Fruit fly (Drosophila melanogaster) ovary, adult (tissue): Measurements from ENCODE around the gene Septin4.

ENCODE experiments used
- CG17801 ChIP-seq: fragments of 200-800 bp; optimal IDR thresholded peaks from 2 replicates; lab custom pipeline; 2019; ENCODE audit warnings: missing biosample characterization, mild to moderate bottlenecking, missing genetic modification characterization, moderate library complexity; ENCODE audit not compliant: partially characterized antibody

Septin4 gene

DNA sequence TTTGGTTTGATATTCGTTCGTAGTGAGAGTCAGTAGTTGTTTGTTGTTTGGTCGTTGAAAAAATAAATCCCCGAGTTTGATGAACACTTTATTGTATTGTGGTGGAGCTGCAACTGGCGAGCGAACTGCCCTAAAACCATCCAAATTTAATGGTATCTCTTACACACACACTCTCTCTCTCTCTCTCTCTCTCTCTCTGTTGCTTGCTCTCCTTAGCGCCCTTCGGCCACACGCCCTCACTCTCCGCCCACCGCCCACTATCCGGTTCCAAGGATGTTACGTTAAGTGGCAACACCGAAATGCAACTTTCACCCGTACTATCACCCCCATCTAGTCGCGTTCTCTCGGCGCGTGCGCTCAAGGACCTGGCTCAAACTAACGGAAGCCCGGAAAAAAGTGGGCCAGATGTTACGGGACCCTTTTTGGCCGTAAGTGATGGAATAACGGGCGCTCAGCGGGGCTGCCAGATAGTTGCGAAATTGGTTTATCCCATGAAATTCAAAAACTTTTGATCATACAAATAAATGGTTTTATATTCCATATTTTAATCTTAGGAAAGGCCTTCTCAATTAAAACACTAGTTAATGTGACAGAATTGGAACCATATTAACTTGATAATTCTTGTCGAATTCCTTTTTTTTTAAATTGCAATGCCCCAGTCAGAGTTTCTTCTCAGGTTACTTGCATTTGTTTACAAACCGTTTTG, 7.4 kb downstream of the Septin4 start:
- TF ChIP-seq CG17801, result no peak

DNA sequence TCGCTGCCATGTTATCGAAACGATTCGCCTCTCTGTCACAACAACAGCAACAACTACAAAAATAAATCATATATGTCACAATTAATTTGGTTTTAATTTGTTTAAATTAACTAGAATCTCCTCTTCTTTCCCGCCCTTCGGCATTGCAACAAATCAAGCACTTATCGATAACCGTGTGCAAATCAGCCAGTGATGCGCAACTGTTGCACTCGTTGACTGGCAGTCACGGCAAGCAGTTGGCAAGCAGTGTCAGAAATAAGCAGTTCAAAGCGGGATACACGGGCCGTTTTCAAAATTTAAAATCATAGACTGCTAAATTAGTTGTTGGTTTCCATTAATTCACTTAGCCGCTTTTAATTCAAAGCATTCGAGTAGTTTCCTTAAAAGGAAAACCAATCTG, 11.2 kb downstream of the Septin4 start, which contains the start of gene Axs:
Axs (minus strand) TSS at position 131 of the 400 bp plus-strand sequence.
- no peak for TF ChIP-seq CG17801

DNA sequence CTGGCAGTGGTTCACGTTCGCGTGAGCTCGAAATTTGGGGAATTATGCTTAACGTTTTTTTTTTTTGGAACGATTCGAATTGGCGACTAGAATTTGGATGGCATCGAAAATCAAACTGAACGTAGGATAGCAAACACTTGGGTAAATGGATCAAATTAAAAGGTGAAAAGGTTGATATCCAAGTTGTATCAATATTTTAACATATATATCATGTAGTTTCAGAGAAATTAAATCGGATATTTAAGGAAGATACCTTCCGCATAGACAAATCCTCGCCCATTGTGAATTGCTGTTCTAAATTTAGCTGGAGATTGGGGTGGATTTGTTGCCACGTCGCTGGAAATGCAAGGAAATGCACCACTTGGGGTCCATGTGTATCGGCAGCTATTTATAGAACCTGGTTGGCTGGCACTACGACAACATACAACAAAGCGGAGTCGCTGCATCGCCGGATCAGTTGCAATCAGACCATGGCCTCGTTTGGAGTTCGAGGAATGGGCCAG, 16.1 kb downstream of the Septin4 start, which contains the start of the genes CG13010 and sing:
CG13010 (minus strand) TSS at position 101 of the 503 bp plus-strand sequence.
sing (plus strand) TSS at position 453 of the 503 bp plus-strand sequence.
- TF ChIP-seq CG17801, result no peak

DNA sequence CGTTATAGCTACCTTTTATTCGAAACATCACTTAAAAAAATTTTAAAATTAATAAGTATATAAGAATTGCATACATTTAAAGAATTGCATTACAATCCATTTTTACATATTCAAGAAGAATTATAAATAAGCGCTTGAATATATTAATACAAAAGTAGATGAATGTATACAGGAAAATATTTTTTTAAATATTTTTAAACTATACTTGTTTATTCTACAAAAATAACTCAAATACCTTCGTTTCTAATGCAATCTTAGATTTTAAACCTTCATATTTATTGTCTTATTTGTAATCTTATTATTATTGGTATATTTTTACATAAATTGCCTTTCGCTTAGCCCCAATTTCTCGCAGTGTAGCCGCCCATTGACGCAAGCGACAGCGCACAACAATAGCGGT, 17.8 kb downstream of the Septin4 start:
- no peak for TF ChIP-seq CG17801

DNA sequence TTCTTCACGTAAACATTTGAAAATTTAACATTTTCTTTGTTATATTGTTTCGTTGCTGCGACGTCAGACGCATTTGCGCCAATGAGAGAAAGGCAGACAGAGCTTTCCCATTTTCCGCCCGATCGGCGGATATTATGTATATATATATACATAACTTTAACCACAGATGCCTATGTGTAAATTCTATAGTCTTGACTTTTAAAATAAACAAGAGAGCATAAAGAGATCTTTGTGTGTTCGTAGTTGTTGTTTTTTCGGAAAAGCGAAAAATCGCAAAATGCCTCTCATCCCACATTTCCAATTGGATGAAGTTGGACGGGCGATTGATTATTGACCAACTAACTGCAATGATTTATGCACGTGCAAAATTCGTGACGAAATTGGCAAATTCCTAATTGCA, 18.3 kb downstream of the Septin4 start, which contains the start of gene CG13012:
CG13012 (minus strand) TSS at position 101 of the 400 bp plus-strand sequence.
- TF ChIP-seq CG17801, result no peak

DNA sequence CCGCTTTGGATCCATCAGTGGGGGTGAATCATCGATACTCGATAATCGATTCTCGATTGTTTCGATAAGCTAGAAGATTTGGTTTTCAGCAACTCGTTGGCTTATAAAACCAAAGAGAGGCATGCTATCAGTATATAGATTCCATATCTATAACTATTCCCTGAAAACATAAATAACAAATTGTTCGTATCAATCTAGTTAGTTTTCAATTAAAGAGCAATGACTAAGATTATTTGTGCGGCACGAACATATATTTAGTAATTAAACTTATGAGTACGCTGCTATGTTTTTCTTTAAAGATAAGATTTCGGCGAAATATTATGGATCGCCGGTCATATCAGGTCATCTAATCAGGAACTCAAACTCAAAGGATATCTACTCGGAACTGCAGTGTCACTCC, 20.4 kb downstream of the Septin4 start:
- TF ChIP-seq CG17801, result no peak

DNA sequence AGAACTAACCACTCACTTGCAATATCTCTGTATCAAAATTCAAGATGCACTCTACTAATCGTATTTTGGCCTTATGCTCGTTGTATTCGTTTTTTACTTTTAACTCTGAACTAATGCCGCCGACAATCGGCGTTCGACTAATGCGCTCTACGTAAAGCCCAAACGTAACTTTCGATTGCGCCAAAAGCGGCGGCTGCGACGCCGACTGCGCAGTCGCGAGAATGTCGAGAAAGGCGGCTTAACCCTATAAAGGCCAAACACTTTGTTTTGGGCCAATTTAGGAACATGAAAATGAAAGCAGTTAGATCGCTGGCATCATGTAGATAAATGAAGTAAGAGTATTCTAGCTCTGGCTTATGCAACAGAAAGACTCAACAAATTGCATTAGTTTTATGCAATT, 22.1 kb downstream of the Septin4 start:
- TF ChIP-seq CG17801, result no peak

DNA sequence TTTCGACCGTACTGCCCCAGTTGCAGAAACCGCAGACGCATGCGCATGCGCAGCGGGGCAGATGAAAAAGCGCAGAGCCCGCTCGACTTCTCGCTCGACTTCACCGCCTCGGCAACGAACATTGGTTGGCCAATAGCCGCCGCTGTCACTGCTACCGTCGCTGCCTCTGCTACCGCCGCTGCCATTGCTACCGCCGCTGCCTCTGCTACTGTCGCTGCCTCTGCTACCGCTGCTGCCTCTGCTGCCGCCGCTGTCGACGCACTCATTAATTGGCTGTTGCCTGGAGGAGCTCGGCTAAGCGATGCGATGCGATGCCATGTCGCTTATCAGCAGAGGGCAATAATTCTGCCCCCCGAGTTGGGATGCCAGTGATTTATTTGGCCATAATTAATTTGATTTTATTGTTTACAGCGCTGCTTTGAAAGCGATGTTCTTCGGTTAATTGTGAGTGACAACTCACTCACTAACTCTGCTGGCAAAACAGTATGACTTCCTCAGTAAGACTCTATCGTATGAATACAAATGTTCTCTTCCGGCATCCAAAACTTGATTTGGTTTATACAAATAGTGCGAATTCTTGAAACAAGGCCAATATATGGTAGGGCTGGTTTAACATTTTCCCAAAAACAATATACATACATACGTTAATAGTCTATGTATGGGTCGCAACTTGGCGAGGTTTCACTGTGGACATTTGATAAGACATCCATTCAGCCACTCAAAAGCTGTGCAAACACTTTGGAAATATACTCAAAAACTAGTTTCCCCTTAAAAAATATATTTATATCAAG, 24.1 kb downstream of the Septin4 start:
- TF ChIP-seq CG17801, result no peak

DNA sequence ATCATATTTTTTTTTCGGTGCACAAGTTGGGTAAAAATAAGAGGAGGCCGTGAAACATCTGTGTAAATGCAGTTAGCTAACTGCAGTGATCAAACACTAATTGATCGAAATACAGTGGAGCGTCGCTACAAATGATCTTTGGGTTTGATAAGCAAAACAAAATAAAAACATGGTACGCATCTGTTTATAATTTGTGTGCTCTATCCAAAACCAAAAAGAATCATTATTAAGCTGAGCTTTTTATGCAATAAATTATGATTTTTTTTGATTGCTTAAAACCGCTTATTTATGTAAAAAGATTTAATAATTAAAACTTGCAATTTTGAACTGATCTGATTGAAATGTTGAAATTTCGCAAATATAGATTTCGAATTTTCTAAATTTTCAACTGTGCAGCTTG, 24.7 kb downstream of the Septin4 start:
- TF ChIP-seq CG17801, result no peak

DNA sequence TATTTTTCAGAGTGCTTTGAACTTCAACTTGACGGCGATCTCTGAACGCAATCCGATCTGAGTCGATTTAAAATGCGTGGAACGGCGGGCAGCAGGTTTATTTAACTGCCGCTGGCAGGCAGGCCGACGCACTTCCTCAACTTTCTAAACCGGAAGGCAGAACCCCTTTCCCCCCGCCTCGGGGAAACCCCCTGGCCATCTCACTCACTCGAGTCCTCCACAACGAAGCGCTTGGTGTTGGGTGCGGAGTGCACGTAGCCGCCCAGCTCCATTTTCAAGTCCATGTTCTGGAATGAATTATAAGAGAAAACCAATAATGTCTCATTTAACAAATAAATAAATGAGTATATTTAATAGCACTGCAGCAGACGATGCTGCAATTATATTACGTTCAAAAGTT, 25.1 kb downstream of the Septin4 start:
- TF ChIP-seq CG17801, result no peak

DNA sequence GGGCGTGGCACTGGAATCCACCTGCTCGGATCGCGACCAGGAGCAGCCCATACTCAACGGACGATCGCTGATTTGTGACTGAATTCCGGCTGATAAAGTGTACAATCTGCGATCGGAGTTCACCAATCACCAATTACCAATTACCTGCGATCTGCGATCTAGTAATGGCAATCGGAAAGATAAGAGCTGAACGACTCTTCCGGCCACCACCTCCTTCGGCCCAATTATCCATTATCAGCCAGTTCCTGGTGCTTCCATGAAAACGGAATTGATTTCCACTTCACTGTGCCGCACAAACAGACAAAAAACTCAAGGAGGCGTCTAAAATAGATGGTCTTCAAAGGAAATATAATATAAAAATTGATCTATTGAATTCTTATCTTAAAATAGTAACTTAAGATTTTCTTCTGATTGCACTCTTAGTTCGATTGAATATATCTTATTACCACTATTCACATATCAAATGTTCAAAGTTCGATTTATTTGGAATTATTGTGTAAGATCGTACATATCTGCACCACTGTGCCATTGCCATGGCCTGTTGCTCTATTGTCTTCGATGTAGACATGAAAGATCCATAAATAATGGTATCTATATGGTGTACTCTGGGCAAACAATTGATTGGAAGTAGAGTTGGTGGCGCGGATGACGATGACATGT, 30.4 kb downstream of the Septin4 start, which contains the start of gene CG15865:
CG15865 (minus strand) TSS at position 51 of the 660 bp plus-strand sequence.
- no peak for TF ChIP-seq CG17801

DNA sequence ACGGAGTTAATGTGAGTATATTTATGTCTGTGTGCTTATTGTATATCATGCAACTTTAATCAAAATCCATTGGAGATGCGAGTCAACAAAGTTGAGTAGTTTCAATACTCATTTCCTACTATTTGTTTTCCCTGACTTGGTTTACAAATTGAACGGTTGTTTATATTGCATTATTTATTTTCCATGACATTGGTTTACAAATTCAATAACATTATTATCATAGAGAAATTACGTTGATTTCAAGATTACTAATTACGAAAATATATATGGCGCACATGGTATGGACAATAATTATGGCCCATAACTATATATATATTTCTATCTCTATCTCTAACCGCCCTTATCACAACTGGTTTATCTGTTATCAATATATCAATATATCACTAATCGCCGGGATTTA, 34.3 kb downstream of the Septin4 start:
- TF ChIP-seq CG17801, result no peak

DNA sequence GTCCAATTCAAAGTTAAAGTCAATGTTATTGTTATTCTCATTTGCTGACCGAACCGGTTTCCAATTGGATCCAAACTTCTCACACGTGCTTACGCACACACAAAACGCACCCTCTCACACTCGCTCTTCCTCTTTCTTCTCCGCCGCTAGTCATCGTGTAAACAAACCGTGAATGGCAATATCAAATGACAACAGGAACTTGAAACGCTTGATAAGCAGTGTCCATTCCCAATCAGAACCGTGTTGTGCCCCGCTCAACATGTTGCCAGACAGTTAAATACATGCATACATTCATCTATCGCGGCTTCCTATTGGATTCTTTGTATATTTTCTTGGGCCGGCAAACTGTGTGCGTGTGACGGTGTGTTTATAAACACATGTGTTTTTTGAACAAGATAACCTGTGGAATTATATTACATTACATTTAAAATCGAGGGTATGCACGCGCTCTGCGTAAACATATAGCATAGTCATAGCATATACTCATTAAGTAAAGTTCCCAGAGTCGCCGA, 39.2 kb downstream of the Septin4 start:
- TF ChIP-seq CG17801, result no peak

DNA sequence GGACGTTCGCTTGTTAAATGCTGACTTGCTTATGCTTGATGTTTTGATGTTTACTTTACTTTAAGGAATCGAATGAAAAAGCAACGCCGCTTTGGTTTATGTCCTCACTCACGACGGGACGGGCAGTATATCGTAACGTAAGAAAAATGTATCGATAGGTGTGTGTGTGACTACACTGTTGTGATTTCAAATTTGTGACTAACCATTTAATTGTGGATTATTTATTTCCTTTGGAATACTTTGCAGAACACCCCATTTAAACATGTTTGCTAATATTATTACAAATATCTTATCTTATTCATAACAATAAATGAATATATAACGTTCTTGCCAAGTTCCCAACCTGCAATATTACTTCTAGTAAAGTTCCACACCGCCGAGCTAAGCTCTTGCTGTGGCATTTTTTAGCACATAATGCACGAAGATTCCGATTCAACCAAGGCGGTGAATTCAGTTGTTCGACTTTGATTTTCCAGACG, 40.0 kb downstream of the Septin4 start, which contains the start of the genes Nemp and r:
Nemp (minus strand) TSS at position 85 of the 479 bp plus-strand sequence.
r (plus strand) TSS at position 429 of the 479 bp plus-strand sequence.
- TF ChIP-seq CG17801, result no peak

DNA sequence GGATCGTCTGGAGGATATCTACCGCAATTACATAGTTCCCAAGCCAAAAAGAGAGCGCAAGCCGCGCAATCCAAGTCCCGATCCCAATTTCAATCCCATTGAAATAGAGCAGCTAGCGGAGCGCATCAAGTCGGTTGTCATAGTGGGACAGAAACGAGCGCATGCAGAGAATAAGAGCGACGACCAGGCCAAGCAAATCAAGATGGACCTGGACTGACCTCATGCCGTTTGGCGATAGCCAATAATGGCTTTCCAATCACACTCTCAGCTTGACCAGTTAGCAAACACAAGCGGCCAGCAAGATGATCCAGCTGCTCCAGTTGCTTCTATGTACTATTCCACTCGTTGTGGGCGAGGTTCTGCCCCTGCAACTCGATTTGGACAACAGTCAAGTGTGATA, 43.3 kb downstream of the Septin4 start:
- no peak for TF ChIP-seq CG17801

DNA sequence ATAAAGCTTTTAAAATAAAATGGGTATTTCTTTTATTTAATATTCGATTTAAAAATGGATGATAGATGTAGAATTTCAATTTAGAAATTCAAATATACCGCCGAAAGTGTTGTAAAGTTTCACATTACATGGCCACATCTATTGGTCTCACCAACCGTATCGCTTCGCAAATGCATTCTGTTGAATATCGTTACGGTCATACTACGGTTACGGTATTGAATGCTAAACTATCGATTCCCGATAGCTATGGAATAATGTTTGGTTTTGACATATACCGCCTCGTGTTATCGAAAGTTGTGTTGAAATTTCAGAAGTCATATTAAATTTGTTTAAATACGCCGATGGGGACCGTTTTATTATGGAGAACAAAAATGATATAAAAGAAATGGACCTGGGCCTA, 43.9 kb downstream of the Septin4 start, which contains the start of the genes CG32573 and CG42512:
CG32573 (plus strand) TSS at position 279 of the 400 bp plus-strand sequence.
CG42512 (plus strand) TSS at position 279 of the 400 bp plus-strand sequence.
- TF ChIP-seq CG17801, result no peak
